Fruit fly (Drosophila melanogaster) whole organism, embryonic: ENCODE results near the gene CG31551.

ENCODE experiments used
- CG10654 ChIP-seq: fragments of 200-800 bp; sonication (Bioruptor generic); optimal IDR thresholded peaks from 2 replicates; lab custom pipeline; 2016; ENCODE audit warnings: missing biosample characterization, missing genetic modification characterization
- CG12219 ChIP-seq: fragments of 200-800 bp; sonication (Bioruptor generic); optimal IDR thresholded peaks from 3 replicates; lab custom pipeline; 2018; ENCODE audit warnings: missing biosample characterization, mild to moderate bottlenecking, missing genetic modification characterization
- CG15073 ChIP-seq: fragments of 200-800 bp; sonication (Bioruptor generic); optimal IDR thresholded peaks from 2 replicates; lab custom pipeline; 2016; ENCODE audit warnings: missing biosample characterization, missing genetic modification characterization
- CG18476 ChIP-seq: fragments of 200-800 bp; sonication (Bioruptor generic); optimal IDR thresholded peaks from 2 replicates; lab custom pipeline; 2016; ENCODE audit warnings: missing biosample characterization, mild to moderate bottlenecking, missing genetic modification characterization
- CG2199 ChIP-seq: fragments of 200-800 bp; sonication (Bioruptor generic); IDR thresholded peaks from 3 replicates; pipeline ENCODE4 v1.3.6; 2022; ENCODE audit warnings: missing biosample characterization, missing genetic modification characterization
- CG2712 ChIP-seq: fragments of 200-800 bp; optimal IDR thresholded peaks from 3 replicates; lab custom pipeline; 2019; ENCODE audit warnings: missing biosample characterization, mild to moderate bottlenecking, missing genetic modification characterization, moderate library complexity
- CG2889 ChIP-seq: fragments of 200-800 bp; sonication (Bioruptor generic); IDR thresholded peaks from 3 replicates; pipeline ENCODE4 v1.3.6; 2022; ENCODE audit warnings: missing biosample characterization, missing genetic modification characterization
- CG3065 ChIP-seq: fragments of 200-800 bp; sonication (Bioruptor generic); optimal IDR thresholded peaks from 2 replicates; lab custom pipeline; 2016; ENCODE audit warnings: missing biosample characterization, missing genetic modification characterization
- CG42726 ChIP-seq: fragments of 200-800 bp; sonication (Bioruptor generic); IDR thresholded peaks from 2 replicates; pipeline ENCODE4 v1.3.6; 2022; ENCODE audit warnings: missing biosample characterization, missing genetic modification characterization; ENCODE audit not compliant: partially characterized antibody
- CG4707 ChIP-seq: fragments of 200-800 bp; sonication (Bioruptor generic); optimal IDR thresholded peaks from 2 replicates; lab custom pipeline; 2018; ENCODE audit warnings: missing biosample characterization, mild to moderate bottlenecking, missing genetic modification characterization, moderate library complexity
- CG6654 ChIP-seq: fragments of 200-800 bp; sonication (Bioruptor generic); optimal IDR thresholded peaks from 2 replicates; lab custom pipeline; 2017; ENCODE audit warnings: missing biosample characterization, mild to moderate bottlenecking, missing genetic modification characterization
- CG9797 ChIP-seq: fragments of 200-800 bp; sonication (Bioruptor generic); optimal IDR thresholded peaks from 3 replicates; lab custom pipeline; 2018; ENCODE audit warnings: missing biosample characterization, mild to moderate bottlenecking, missing genetic modification characterization
- CTCF ChIP-seq: fragments of 200-800 bp; sonication (Bioruptor generic); optimal IDR thresholded peaks from 2 replicates; lab custom pipeline; 2017; ENCODE audit warnings: missing biosample characterization, mild to moderate bottlenecking, missing genetic modification characterization, moderate library complexity
- D ChIP-seq, 2 experiments: fragments of 200-800 bp in 1 of 2; fragments of >200 bp in 1 of 2; sonication (Bioruptor generic) in 1 of 2; optimal IDR thresholded peaks; 2 replicates in 1 of 2; 3 replicates in 1 of 2; lab custom pipeline; 2017; ENCODE audit warnings: mild to moderate bottlenecking in 1 of 2, missing biosample characterization in 1 of 2, missing genetic modification characterization in 1 of 2, missing genetic modification reagents in 1 of 2
- D19B ChIP-seq: fragments of 200-800 bp; sonication (Bioruptor generic); optimal IDR thresholded peaks from 2 replicates; lab custom pipeline; 2017; ENCODE audit warnings: missing biosample characterization, mild to moderate bottlenecking, missing genetic modification characterization
- Elba2 ChIP-seq: fragments of 200-800 bp; sonication (Bioruptor generic); optimal IDR thresholded peaks from 3 replicates; lab custom pipeline; 2016; ENCODE audit warnings: missing biosample characterization, missing genetic modification characterization
- Fer1 ChIP-seq: fragments of 200-800 bp; sonication (Bioruptor generic); optimal IDR thresholded peaks from 2 replicates; lab custom pipeline; 2017; ENCODE audit warnings: missing biosample characterization, mild to moderate bottlenecking, missing genetic modification characterization
- GATAe ChIP-seq: fragments of 200-800 bp; sonication (Bioruptor generic); conservative IDR thresholded peaks from 2 replicates; pipeline ENCODE4 v1.3.6; 2022; ENCODE audit warnings: missing biosample characterization, missing genetic modification characterization
- HmgZ ChIP-seq: fragments of 200-800 bp; sonication (Bioruptor generic); optimal IDR thresholded peaks from 2 replicates; lab custom pipeline; 2018; ENCODE audit warnings: missing biosample characterization, mild to moderate bottlenecking, missing genetic modification characterization
- Jarid2 ChIP-seq: fragments of 200-800 bp; sonication (Bioruptor generic); optimal IDR thresholded peaks from 3 replicates; lab custom pipeline; 2017; ENCODE audit warnings: mild to moderate bottlenecking, missing biosample characterization, missing genetic modification reagents, missing genetic modification characterization
- Mad ChIP-seq: fragments of 200-800 bp; sonication (Bioruptor generic); optimal IDR thresholded peaks from 2 replicates; lab custom pipeline; 2016; ENCODE audit warnings: missing biosample characterization, missing genetic modification characterization
- Max ChIP-seq: fragments of 200-800 bp; sonication (Bioruptor generic); optimal IDR thresholded peaks from 2 replicates; lab custom pipeline; 2016; ENCODE audit warnings: missing biosample characterization, mild to moderate bottlenecking, missing genetic modification characterization
- Med ChIP-seq: fragments of 200-800 bp; sonication (Bioruptor generic); peaks from one replicate; lab custom pipeline; 2016; ENCODE audit warnings: missing biosample characterization, missing genetic modification characterization, mild to moderate bottlenecking, inconsistent platforms, moderate library complexity
- Nf-YA ChIP-seq: fragments of 200-800 bp; sonication (Bioruptor generic); IDR thresholded peaks from 2 replicates; pipeline ENCODE4 v1.3.6; 2022; ENCODE audit warnings: missing biosample characterization, missing genetic modification characterization
- Nf-YC ChIP-seq: fragments of 200-800 bp; optimal IDR thresholded peaks from 3 replicates; lab custom pipeline; 2019; ENCODE audit warnings: missing biosample characterization, mild to moderate bottlenecking, missing genetic modification characterization, moderate library complexity
- Six4 ChIP-seq: fragments of 200-800 bp; sonication (Bioruptor generic); optimal IDR thresholded peaks from 2 replicates; lab custom pipeline; 2016; ENCODE audit warnings: missing biosample characterization, missing genetic modification characterization
- Trl ChIP-seq, 3 experiments: fragments of >200 bp in 2 of 3; fragments of 200-800 bp in 1 of 3; sonication (Bioruptor generic) in 1 of 3; optimal IDR thresholded peaks; 2 replicates in 1 of 3; 3 replicates in 2 of 3; lab custom pipeline; 2016 to 2017; ENCODE audit warnings: missing biosample characterization in 1 of 3, missing genetic modification characterization in 1 of 3
- YL-1 ChIP-seq: fragments of 200-800 bp; sonication (Bioruptor generic); optimal IDR thresholded peaks from 3 replicates; lab custom pipeline; 2017; ENCODE audit warnings: missing biosample characterization, mild to moderate bottlenecking, missing genetic modification characterization
- bigmax ChIP-seq: fragments of 200-800 bp; sonication (Bioruptor generic); optimal IDR thresholded peaks from 2 replicates; lab custom pipeline; 2018; ENCODE audit warnings: missing biosample characterization, mild to moderate bottlenecking, missing genetic modification characterization
- cg ChIP-seq: fragments of 200-800 bp; sonication (Bioruptor generic); optimal IDR thresholded peaks from 3 replicates; lab custom pipeline; 2019; ENCODE audit warnings: missing biosample characterization, mild to moderate bottlenecking, missing genetic modification characterization, moderate library complexity
- lilli ChIP-seq: fragments of 200-800 bp; sonication (Bioruptor generic); optimal IDR thresholded peaks from 3 replicates; lab custom pipeline; 2016; ENCODE audit warnings: missing biosample characterization, missing genetic modification characterization
- lola ChIP-seq, 3 experiments: fragments of >200 bp in 2 of 3; fragments of 200-800 bp in 1 of 3; sonication (Bioruptor generic) in 1 of 3; optimal IDR thresholded peaks; 2 replicates each; lab custom pipeline; 2017 to 2019; ENCODE audit warnings: missing biosample characterization in 3 of 3, missing genetic modification characterization in 3 of 3, mild to moderate bottlenecking in 1 of 3, moderate library complexity in 1 of 3
- lov ChIP-seq, 2 experiments: fragments of 200-800 bp in 1 of 2; fragments of >200 bp in 1 of 2; sonication (Bioruptor generic) in 1 of 2; IDR thresholded peaks in 1 of 2; optimal IDR thresholded peaks in 1 of 2; 2 replicates in 1 of 2; 3 replicates in 1 of 2; pipeline versions ENCODE4 v1.3.6 to Lab custom; 2017 to 2022; ENCODE audit warnings: missing biosample characterization in 1 of 2, missing genetic modification characterization in 1 of 2
- nom ChIP-seq: fragments of 200-800 bp; sonication (Bioruptor generic); optimal IDR thresholded peaks from 2 replicates; lab custom pipeline; 2017; ENCODE audit warnings: missing biosample characterization, missing genetic modification characterization, mild to moderate bottlenecking, moderate library complexity, missing genetic modification reagents
- odd ChIP-seq: fragments of 200-800 bp; sonication (Bioruptor generic); optimal IDR thresholded peaks from 2 replicates; lab custom pipeline; 2017; ENCODE audit warnings: missing biosample characterization, mild to moderate bottlenecking, missing genetic modification characterization
- phol ChIP-seq: fragments of 200-800 bp; sonication (Bioruptor generic); optimal IDR thresholded peaks from 3 replicates; lab custom pipeline; 2018; ENCODE audit warnings: missing biosample characterization, mild to moderate bottlenecking, missing genetic modification characterization, moderate library complexity
- scrt ChIP-seq: fragments of 200-800 bp; sonication (Bioruptor generic); optimal IDR thresholded peaks from 2 replicates; lab custom pipeline; 2018; ENCODE audit warnings: missing biosample characterization, mild to moderate bottlenecking, missing genetic modification characterization, moderate library complexity
- sim ChIP-seq: fragments of 200-800 bp; sonication (Bioruptor generic); IDR thresholded peaks from 2 replicates; pipeline ENCODE4 v1.3.6; 2022; ENCODE audit warnings: missing biosample characterization, missing genetic modification characterization
- sob ChIP-seq: fragments of 200-800 bp; sonication (Bioruptor generic); IDR thresholded peaks from 2 replicates; pipeline ENCODE4 v1.3.6; 2022; ENCODE audit warnings: missing biosample characterization, missing genetic modification characterization
- stwl ChIP-seq: fragments of 200-800 bp; sonication (Bioruptor generic); optimal IDR thresholded peaks from 3 replicates; lab custom pipeline; 2018; ENCODE audit warnings: missing biosample characterization, mild to moderate bottlenecking, missing genetic modification characterization, moderate library complexity
- toy ChIP-seq: fragments of 200-800 bp; sonication (Bioruptor generic); IDR thresholded peaks from 2 replicates; pipeline ENCODE4 v1.3.6; 2022; ENCODE audit warnings: missing biosample characterization, missing genetic modification characterization
- twi ChIP-seq: fragments of 200-800 bp; optimal IDR thresholded peaks from 2 replicates; lab custom pipeline; 2019; ENCODE audit warnings: missing biosample characterization, mild to moderate bottlenecking, missing genetic modification characterization, moderate library complexity
- zfh2 ChIP-seq: fragments of 200-800 bp; sonication (Bioruptor generic); optimal IDR thresholded peaks from 2 replicates; lab custom pipeline; 2016; ENCODE audit warnings: missing biosample characterization, missing genetic modification characterization

CG31551 gene

DNA sequence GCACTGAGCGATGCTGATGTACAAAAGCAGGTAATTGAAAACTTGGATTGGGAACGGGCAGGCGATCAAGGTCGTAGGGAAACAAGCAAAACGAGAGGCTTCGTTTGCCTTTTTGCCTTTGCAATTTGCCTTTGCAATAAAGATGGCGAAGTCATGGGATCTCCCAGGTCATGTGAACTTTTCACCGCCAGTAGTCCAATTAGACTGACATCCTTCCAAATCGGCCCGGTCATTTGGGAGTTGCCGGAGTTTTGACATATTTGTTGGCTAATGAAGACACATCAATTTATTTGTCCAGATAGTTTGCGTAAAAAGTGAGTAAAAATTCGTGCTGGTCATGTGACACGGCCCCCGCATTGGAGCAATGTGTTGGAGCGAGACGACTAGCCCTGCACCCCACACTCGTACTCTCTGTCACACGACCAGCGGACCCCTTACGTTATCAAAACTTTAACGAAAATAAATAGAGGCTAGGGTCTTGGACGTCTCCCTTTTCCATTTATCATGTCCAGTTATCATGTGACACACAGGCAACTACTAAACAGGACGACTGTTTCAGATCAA is 35.6 kb upstream of the CG31551 start (continued):
- TF ChIP-seq phol (tag; lab: Kevin White, UChicago) = peak; percentile 28
- no peak for TF ChIP-seq CG42726 (GFP tag; lab: Robert Waterston, UW)
- no peak for TF ChIP-seq stwl (tag; lab: Kevin White, UChicago)
- no peak for TF ChIP-seq sob (GFP tag; lab: Robert Waterston, UW)
- TF ChIP-seq Elba2 (GFP tag; lab: Kevin White, UChicago) = peak; percentile 71
- no peak for TF ChIP-seq Mad (GFP tag; lab: Kevin White, UChicago)
- TF ChIP-seq cg (GFP tag; lab: Kevin White, UChicago) = no peak

DNA sequence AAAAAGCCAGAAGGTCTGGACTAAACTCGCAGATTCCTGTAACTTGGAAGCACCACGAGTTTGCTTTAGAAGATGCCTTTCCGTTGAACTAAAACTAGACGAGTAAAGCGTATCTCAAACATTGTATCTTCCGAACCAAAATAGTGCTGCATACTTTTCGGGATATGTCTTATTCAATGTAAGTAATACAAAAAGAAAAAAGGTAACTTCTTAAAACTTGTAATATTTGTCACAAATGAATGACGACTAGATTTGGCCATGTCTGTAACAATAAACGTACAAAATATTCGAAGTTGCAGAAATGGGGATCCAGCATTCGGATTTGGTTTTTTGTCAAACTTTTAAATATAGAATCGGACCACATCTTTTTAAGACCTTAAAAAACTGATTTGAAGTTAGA is 32.8 kb upstream of the CG31551 start:
- TF ChIP-seq HmgZ (tag; lab: Kevin White, UChicago) = peak; percentile 33
- peak; percentile 11 for TF ChIP-seq nom
- peak; percentile 11 for TF ChIP-seq CTCF (GFP tag; lab: Kevin White, UChicago)
- TF ChIP-seq CG3065 (GFP tag; lab: Kevin White, UChicago) = no peak
- peak; percentile 73 for TF ChIP-seq CG15073
- peak; percentile 54 for TF ChIP-seq Med
- peak; percentile 86; the same call in 2 of the 3 replicates for TF ChIP-seq CG2199
- no peak for TF ChIP-seq Nf-YA (GFP tag; lab: Robert Waterston, UW)

DNA sequence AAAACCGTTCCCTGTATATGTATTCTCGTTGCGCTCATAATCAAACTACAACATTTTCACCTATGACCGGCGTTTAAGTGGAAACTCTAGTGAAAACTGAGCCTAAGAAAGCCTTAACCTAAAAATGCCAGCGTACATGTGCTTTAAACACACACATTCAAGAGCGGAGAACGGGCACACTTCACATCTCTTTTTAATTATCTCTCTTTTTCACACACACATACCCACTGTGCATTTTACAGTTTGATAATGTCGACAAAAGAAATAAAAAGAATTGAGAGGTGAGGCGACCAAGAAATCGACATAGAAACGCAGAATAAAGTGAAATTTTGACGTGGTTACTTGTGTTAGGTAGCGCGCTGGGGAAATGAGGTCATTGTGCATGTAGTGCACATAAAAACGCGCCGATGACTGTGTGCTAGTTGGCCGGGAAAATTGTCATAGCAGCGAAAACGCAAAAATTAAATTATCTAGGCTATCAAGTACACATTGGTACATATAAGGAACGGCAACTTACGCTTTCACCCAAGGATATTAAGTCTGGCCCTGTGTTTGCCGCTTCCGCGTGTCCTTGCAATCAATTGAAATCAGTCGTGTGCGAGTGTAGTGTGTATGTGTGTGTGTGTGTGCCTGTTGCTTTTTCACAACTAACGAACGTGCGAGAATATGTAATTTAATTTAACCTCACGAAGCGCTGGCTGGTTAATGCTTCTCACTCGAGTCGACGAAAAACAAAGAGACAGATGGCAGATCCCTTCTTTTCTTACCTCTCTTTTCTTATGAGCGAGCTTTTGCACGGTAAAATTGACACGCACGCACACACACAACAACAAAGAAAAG is 27.9 kb upstream of the CG31551 start:
- TF ChIP-seq twi (tag; lab: Kevin White, UChicago) (peak; percentile 8), Fer1 (GFP tag; lab: Kevin White, UChicago) (no peak), Nf-YC (tag; lab: Kevin White, UChicago) (no peak), CG2712 (tag; lab: Kevin White, UChicago) (peak; percentile 27), sim (GFP tag; lab: Robert Waterston, UW) (no peak), scrt (GFP tag; lab: Kevin White, UChicago) (peak; percentile 86), D (optimal IDR thresholded peaks at IDR 0.05; lab: Kevin White, UChicago) (peak; percentile 78), D (GFP tag; optimal IDR thresholded peaks at IDR 0.05; lab: Kevin White, UChicago) (no peak), CG6654 (GFP tag; lab: Kevin White, UChicago) (peak; percentile 53), lilli (GFP tag; lab: Kevin White, UChicago) (peak; percentile 10), CG18476 (GFP tag; lab: Kevin White, UChicago) (no peak), bigmax (GFP tag; lab: Kevin White, UChicago) (peak; percentile 97), D19B (GFP tag; lab: Kevin White, UChicago) (no peak), Jarid2 (GFP tag; lab: Kevin White, UChicago) (no peak), stwl (tag; lab: Kevin White, UChicago) (peak; percentile 21), CG2889 (GFP tag; lab: Robert Waterston, UW) (no peak), lola (GFP tag; optimal IDR thresholded peaks at IDR 0.05; lab: Kevin White, UChicago) (no peak), zfh2 (GFP tag; lab: Kevin White, UChicago) (peak; percentile 9), CG9797 (GFP tag; lab: Kevin White, UChicago) (peak; percentile 62), Six4 (GFP tag; lab: Kevin White, UChicago) (no peak), toy (GFP tag; lab: Robert Waterston, UW) (no peak), YL-1 (GFP tag; lab: Kevin White, UChicago) (peak; percentile 75), CG4707 (GFP tag; lab: Kevin White, UChicago) (peak; percentile 65), Trl (optimal IDR thresholded peaks at IDR 0.05; lab: Kevin White, UChicago) (peak in 1 of 2 experiments; percentile 33), Trl (GFP tag; optimal IDR thresholded peaks at IDR 0.05; lab: Kevin White, UChicago) (no peak), Max (GFP tag; lab: Kevin White, UChicago) (peak; percentile 61), CG10654 (GFP tag; lab: Kevin White, UChicago) (no peak), odd (GFP tag; lab: Kevin White, UChicago) (no peak), GATAe (GFP tag; lab: Robert Waterston, UW) (no peak), cg (GFP tag; lab: Kevin White, UChicago) (peak; percentile 76), CG12219 (no peak), phol (tag; lab: Kevin White, UChicago) (peak; percentile 22), lov (optimal IDR thresholded peaks at IDR 0.05; lab: Kevin White, UChicago) (no peak), lov (GFP tag; IDR thresholded peaks at IDR 0.05; lab: Robert Waterston, UW) (no peak)
